Worm (Caenorhabditis elegans) whole organism, L4 larva: ENCODE results near the gene wdr-60.

Source experiments
- D1046.2 ChIP-seq: fragments of 200-800 bp; sonication (Bioruptor generic); IDR thresholded peaks from 2 replicates; pipeline ENCODE4 v1.3.6; 2022; ENCODE audit warnings: missing genetic modification characterization, missing compliant biosample characterization
- F26F4.8 ChIP-seq: fragments of 200-800 bp; sonication (Bioruptor generic); conservative IDR thresholded peaks from 2 replicates; pipeline ENCODE4 v1.3.6; 2022; ENCODE audit warnings: missing genetic modification characterization, missing compliant biosample characterization
- R02D3.7 ChIP-seq: fragments of 150-350 bp; sonication (generic microtip); optimal IDR thresholded peaks from 3 replicates; lab custom pipeline; 2014; ENCODE audit warnings: missing biosample characterization, missing genetic modification characterization
- T20F7.1 ChIP-seq: fragments of 200-800 bp; sonication (Bioruptor generic); optimal IDR thresholded peaks from 2 replicates; lab custom pipeline; 2018; ENCODE audit warnings: mild to moderate bottlenecking, missing genetic modification characterization, missing compliant biosample characterization
- T26A8.4 ChIP-seq: fragments of 200-800 bp; sonication (Bioruptor generic); IDR thresholded peaks from 2 replicates; pipeline ENCODE4 v1.3.6; 2022; ENCODE audit warnings: missing genetic modification characterization, missing compliant biosample characterization
- Y48G9A.11 ChIP-seq: fragments of 200-800 bp; sonication (Bioruptor generic); IDR thresholded peaks from 2 replicates; pipeline ENCODE4 v1.3.6; 2022; ENCODE audit warnings: missing genetic modification reagents, missing genetic modification characterization, missing compliant biosample characterization
- Y5F2A.4 ChIP-seq: fragments of 200-800 bp; sonication (Bioruptor generic); optimal IDR thresholded peaks from 2 replicates; lab custom pipeline; 2018; ENCODE audit warnings: mild to moderate bottlenecking, missing genetic modification characterization, missing compliant biosample characterization
- Y75B8A.6 ChIP-seq: fragments of 200-800 bp; sonication (Bioruptor generic); IDR thresholded peaks from 2 replicates; pipeline ENCODE4 v1.3.6; 2022; ENCODE audit warnings: missing genetic modification reagents, missing genetic modification characterization, missing compliant biosample characterization
- ZK337.2 ChIP-seq: fragments of 200-800 bp; sonication (Bioruptor generic); IDR thresholded peaks from 2 replicates; pipeline ENCODE4 v1.3.6; 2022; ENCODE audit warnings: missing genetic modification reagents, missing genetic modification characterization, missing compliant biosample characterization
- ZK546.5 ChIP-seq, 2 experiments: sonication (generic microtip); optimal IDR thresholded peaks; 2 replicates each; lab custom pipeline; 2017; ENCODE audit warnings: missing biosample characterization in 2 of 2, missing genetic modification characterization in 2 of 2
- arid-1 ChIP-seq: fragments of 200-800 bp; sonication (Bioruptor generic); conservative IDR thresholded peaks from 2 replicates; pipeline ENCODE4 v1.3.6; 2022; ENCODE audit warnings: missing genetic modification reagents, missing genetic modification characterization, missing compliant biosample characterization
- ceh-20 ChIP-seq: fragments of 200-800 bp; sonication (Bioruptor generic); IDR thresholded peaks from 2 replicates; pipeline ENCODE4 v1.3.6; 2022; ENCODE audit warnings: missing genetic modification reagents, missing genetic modification characterization, missing compliant biosample characterization
- ceh-28 ChIP-seq: fragments of 150-350 bp; optimal IDR thresholded peaks from 2 replicates; lab custom pipeline; 2014; ENCODE audit warnings: missing biosample characterization, missing genetic modification reagents, missing genetic modification characterization
- ceh-44 ChIP-seq: fragments of 200-800 bp; sonication (Bioruptor generic); IDR thresholded peaks from 2 replicates; pipeline ENCODE4 v1.3.6; 2022; ENCODE audit warnings: missing genetic modification reagents, missing genetic modification characterization, missing compliant biosample characterization
- ceh-62 ChIP-seq: sonication (generic microtip); optimal IDR thresholded peaks from 2 replicates; lab custom pipeline; 2017; ENCODE audit warnings: missing biosample characterization, missing genetic modification characterization
- ctbp-1 ChIP-seq: fragments of 200-800 bp; sonication (Bioruptor generic); IDR thresholded peaks from 2 replicates; pipeline ENCODE4 v1.3.6; 2022; ENCODE audit warnings: missing genetic modification reagents, missing genetic modification characterization, missing compliant biosample characterization
- daf-8 ChIP-seq: fragments of 200-800 bp; sonication (Bioruptor generic); IDR thresholded peaks from 2 replicates; pipeline ENCODE4 v1.3.6; 2022; ENCODE audit warnings: missing genetic modification characterization, missing compliant biosample characterization
- dmd-6 ChIP-seq: fragments of 200-800 bp; sonication (Bioruptor generic); IDR thresholded peaks from 2 replicates; pipeline ENCODE4 v1.3.6; 2022; ENCODE audit warnings: missing genetic modification reagents, missing genetic modification characterization, missing compliant biosample characterization
- dmd-8 ChIP-seq: fragments of 200-800 bp; sonication (Bioruptor generic); IDR thresholded peaks from 2 replicates; pipeline ENCODE4 v1.3.6; 2022; ENCODE audit warnings: missing genetic modification characterization, missing compliant biosample characterization
- egl-27 ChIP-seq: sonication (generic microtip); optimal IDR thresholded peaks from 3 replicates; lab custom pipeline; 2017; ENCODE audit warnings: missing biosample characterization, missing genetic modification reagents, missing genetic modification characterization
- fos-1 ChIP-seq: fragments of 150-350 bp; optimal IDR thresholded peaks from 2 replicates; lab custom pipeline; 2014; ENCODE audit warnings: missing biosample characterization, missing genetic modification characterization
- hif-1 ChIP-seq, 2 experiments: sonication (generic microtip); optimal IDR thresholded peaks; 2 replicates each; lab custom pipeline; 2016 to 2017; ENCODE audit warnings: missing compliant biosample characterization in 2 of 2, missing genetic modification characterization in 2 of 2, missing genetic modification reagents in 2 of 2, missing genotype in 2 of 2, mild to moderate bottlenecking in 1 of 2
- hlh-30 ChIP-seq: sonication (generic microtip); optimal IDR thresholded peaks from 2 replicates; lab custom pipeline; 2017; ENCODE audit warnings: antibody characterized with exemption, mild to moderate bottlenecking, missing genetic modification characterization, missing compliant biosample characterization; ENCODE audit not compliant: insufficient read depth
- jun-1 ChIP-seq: fragments of 150-350 bp; optimal IDR thresholded peaks from 2 replicates; lab custom pipeline; 2014; ENCODE audit warnings: missing biosample characterization, missing genetic modification reagents, missing genetic modification characterization
- lim-7 ChIP-seq: fragments of 200-800 bp; sonication (Bioruptor generic); IDR thresholded peaks from 2 replicates; pipeline ENCODE4 v1.3.6; 2022; ENCODE audit warnings: missing genetic modification characterization, missing compliant biosample characterization
- lin-1 ChIP-seq: fragments of 200-800 bp; sonication (Bioruptor generic); IDR thresholded peaks from 2 replicates; pipeline ENCODE4 v1.3.6; 2022; ENCODE audit warnings: missing genetic modification reagents, missing genetic modification characterization, missing compliant biosample characterization
- lin-13 ChIP-seq: fragments of 150-350 bp; optimal IDR thresholded peaks from 2 replicates; lab custom pipeline; 2014; ENCODE audit warnings: missing biosample characterization, missing genetic modification reagents, missing genetic modification characterization
- lin-15B ChIP-seq: fragments of 150-350 bp; sonication (generic microtip); optimal IDR thresholded peaks from 3 replicates; lab custom pipeline; 2014; ENCODE audit warnings: missing biosample characterization, missing genetic modification characterization
- lin-38 ChIP-seq: fragments of 200-800 bp; sonication (Bioruptor generic); IDR thresholded peaks from 2 replicates; pipeline ENCODE4 v1.3.6; 2022; ENCODE audit warnings: missing genetic modification reagents, missing genetic modification characterization, missing compliant biosample characterization
- lin-39 ChIP-seq: fragments of 150-350 bp; optimal IDR thresholded peaks from 2 replicates; lab custom pipeline; 2014; ENCODE audit warnings: missing biosample characterization, missing genetic modification reagents, missing genetic modification characterization
- mdl-1 ChIP-seq, 2 experiments: fragments of 150-350 bp in 1 of 2; sonication (generic microtip) in 1 of 2; optimal IDR thresholded peaks; 2 replicates each; lab custom pipeline; 2014 to 2017; ENCODE audit warnings: missing biosample characterization in 2 of 2, missing genetic modification characterization in 2 of 2
- mdt-29 ChIP-seq: fragments of 200-800 bp; sonication (Bioruptor generic); IDR thresholded peaks from 2 replicates; pipeline ENCODE4 v1.3.6; 2022; ENCODE audit warnings: missing genetic modification reagents, missing genetic modification characterization, missing compliant biosample characterization
- mxl-2 ChIP-seq: fragments of 200-800 bp; sonication (Bioruptor generic); conservative IDR thresholded peaks from 2 replicates; pipeline ENCODE4 v1.3.6; 2022; ENCODE audit warnings: missing genetic modification reagents, missing genetic modification characterization, missing compliant biosample characterization
- mxl-3 ChIP-seq: fragments of 200-800 bp; sonication (Bioruptor generic); optimal IDR thresholded peaks from 2 replicates; lab custom pipeline; 2018; ENCODE audit warnings: mild to moderate bottlenecking, missing genetic modification characterization, missing compliant biosample characterization
- nhr-102 ChIP-seq: sonication (generic microtip); optimal IDR thresholded peaks from 2 replicates; lab custom pipeline; 2016; ENCODE audit warnings: mild to moderate bottlenecking, missing genetic modification characterization, moderate library complexity, missing compliant biosample characterization
- nhr-11 ChIP-seq: fragments of 150-350 bp; optimal IDR thresholded peaks from 2 replicates; lab custom pipeline; 2014; ENCODE audit warnings: missing biosample characterization, missing genetic modification characterization
- nhr-237 ChIP-seq: sonication (generic microtip); optimal IDR thresholded peaks from 2 replicates; lab custom pipeline; 2017; ENCODE audit warnings: missing biosample characterization, missing genetic modification characterization
- nhr-25 ChIP-seq: sonication (generic microtip); optimal IDR thresholded peaks from 2 replicates; lab custom pipeline; 2017; ENCODE audit warnings: missing genetic modification characterization, mild to moderate bottlenecking, missing compliant biosample characterization, antibody characterized with exemption, moderate library complexity, borderline replicate concordance; ENCODE audit not compliant: insufficient read depth
- nhr-28 ChIP-seq: fragments of 150-350 bp; optimal IDR thresholded peaks from 2 replicates; lab custom pipeline; 2014; ENCODE audit warnings: missing biosample characterization, missing genetic modification characterization
- nhr-42 ChIP-seq: fragments of 200-800 bp; sonication (Bioruptor generic); IDR thresholded peaks from 2 replicates; pipeline ENCODE4 v1.3.6; 2022; ENCODE audit warnings: missing genetic modification characterization, missing compliant biosample characterization
- nhr-48 ChIP-seq: sonication (generic microtip); optimal IDR thresholded peaks from 2 replicates; lab custom pipeline; 2016; ENCODE audit warnings: mild to moderate bottlenecking, missing genetic modification characterization, missing compliant biosample characterization
- nhr-6 ChIP-seq: fragments of 150-350 bp; optimal IDR thresholded peaks from 2 replicates; lab custom pipeline; 2014; ENCODE audit warnings: missing biosample characterization, missing genetic modification characterization
- php-3 ChIP-seq: fragments of 200-800 bp; sonication (Bioruptor generic); IDR thresholded peaks from 2 replicates; pipeline ENCODE4 v1.3.6; 2022; ENCODE audit warnings: missing genetic modification reagents, missing genetic modification characterization, missing compliant biosample characterization
- pqm-1 ChIP-seq: sonication (generic microtip); optimal IDR thresholded peaks from 2 replicates; lab custom pipeline; 2017; ENCODE audit warnings: missing biosample characterization, missing genetic modification characterization
- saeg-2 ChIP-seq: fragments of 200-800 bp; sonication (Bioruptor generic); IDR thresholded peaks from 2 replicates; pipeline ENCODE4 v1.3.6; 2022; ENCODE audit warnings: missing genetic modification reagents, missing genetic modification characterization, missing compliant biosample characterization
- set-16 ChIP-seq: fragments of 200-800 bp; sonication (Bioruptor generic); IDR thresholded peaks from 2 replicates; pipeline ENCODE4 v1.3.6; 2022; ENCODE audit warnings: missing genetic modification reagents, missing genetic modification characterization, missing compliant biosample characterization
- skn-1 ChIP-seq: fragments of 150-350 bp; optimal IDR thresholded peaks from 2 replicates; lab custom pipeline; 2014; ENCODE audit warnings: missing biosample characterization, missing genetic modification characterization
- spr-1 ChIP-seq: sonication (generic microtip); optimal IDR thresholded peaks from 2 replicates; lab custom pipeline; 2016; ENCODE audit warnings: mild to moderate bottlenecking, missing genetic modification characterization, missing compliant biosample characterization
- unc-39 ChIP-seq: sonication (generic microtip); optimal IDR thresholded peaks from 2 replicates; lab custom pipeline; 2017; ENCODE audit warnings: missing biosample characterization, missing genetic modification characterization
- zfp-2 ChIP-seq: sonication (generic microtip); optimal IDR thresholded peaks from 2 replicates; lab custom pipeline; 2016; ENCODE audit warnings: mild to moderate bottlenecking, missing genetic modification characterization, missing compliant biosample characterization
- zfp-3 ChIP-seq: fragments of 200-800 bp; sonication (Bioruptor generic); conservative IDR thresholded peaks from 2 replicates; pipeline ENCODE4 v1.3.6; 2022; ENCODE audit warnings: missing genetic modification reagents, missing genetic modification characterization, missing compliant biosample characterization

wdr-60 gene

ce11 chrIII:5025136-5025629 lies 38.2 kb downstream of the wdr-60 start:
- no peak for TF ChIP-seq arid-1
- 0 out of 2 replicates have a peak, but pooled peaks have one; percentile 8 for TF ChIP-seq ctbp-1
- TF ChIP-seq fos-1 (tag; lab: Kevin White, UChicago) = no peak
- no peak for TF ChIP-seq F26F4.8
- TF ChIP-seq nhr-102 = peak; percentile 53
- peak; percentile 62 for TF ChIP-seq T20F7.1
- 0 out of 2 replicates have a peak, but pooled peaks have one; percentile 43 for TF ChIP-seq mdt-29 (GFP tag; lab: Robert Waterston, UW)
- TF ChIP-seq skn-1 (tag; lab: Kevin White, UChicago) = no peak
- TF ChIP-seq ceh-20 (GFP tag; lab: Robert Waterston, UW) = peak; percentile 20; the same call in 1 of the 2 replicates
- TF ChIP-seq D1046.2 (GFP tag; lab: Robert Waterston, UW) = no peak
- TF ChIP-seq ceh-28 (tag; lab: Kevin White, UChicago) = no peak
- TF ChIP-seq mxl-2 (GFP tag; lab: Robert Waterston, UW) = no peak
- peak; percentile 60 for TF ChIP-seq T26A8.4 (GFP tag; lab: Robert Waterston, UW)
- no peak for TF ChIP-seq nhr-11 (tag; lab: Kevin White, UChicago)
- TF ChIP-seq lin-15B = no peak
- TF ChIP-seq php-3 = 0 out of 2 replicates have a peak, but pooled peaks have one; percentile 11
- no peak for TF ChIP-seq set-16 (GFP tag; lab: Robert Waterston, UW)
- no peak for TF ChIP-seq nhr-6 (tag; lab: Kevin White, UChicago)
- no peak for TF ChIP-seq saeg-2
- TF ChIP-seq ceh-44 (GFP tag; lab: Robert Waterston, UW) = no peak
- TF ChIP-seq ZK546.5 (tag; optimal IDR thresholded peaks at IDR 0.05; lab: Kevin White, UChicago) = no peak
- no peak for TF ChIP-seq dmd-8 (GFP tag; lab: Robert Waterston, UW)
- no peak for TF ChIP-seq lin-39 (tag; lab: Kevin White, UChicago)
- peak in 1 of 2 experiments; percentile 43 for TF ChIP-seq hif-1 (tag; optimal IDR thresholded peaks at IDR 0.05; lab: Kevin White, UChicago)
- no peak for TF ChIP-seq nhr-48 (tag; lab: Kevin White, UChicago)
- TF ChIP-seq egl-27 (tag; lab: Kevin White, UChicago) = no peak
- TF ChIP-seq Y75B8A.6 (GFP tag; lab: Robert Waterston, UW) = peak; percentile 79; the same call in 1 of the 2 replicates
- no peak for TF ChIP-seq mdl-1 (tag; optimal IDR thresholded peaks at IDR 0.05; lab: Kevin White, UChicago)
- peak; percentile 17; the same call in 1 of the 2 replicates for TF ChIP-seq Y48G9A.11 (GFP tag; lab: Robert Waterston, UW)
- TF ChIP-seq nhr-28 = no peak
- TF ChIP-seq nhr-25 (tag; lab: Kevin White, UChicago) = no peak
- TF ChIP-seq unc-39 (tag; lab: Kevin White, UChicago) = no peak
- TF ChIP-seq lim-7 (GFP tag; lab: Robert Waterston, UW) = no peak
- TF ChIP-seq lin-38 = peak; percentile 55; the same call in 1 of the 2 replicates
- TF ChIP-seq lin-13 = no peak
- TF ChIP-seq mxl-3 (GFP tag; lab: Kevin White, UChicago) = no peak
- no peak for TF ChIP-seq hlh-30 (tag; lab: Kevin White, UChicago)
- TF ChIP-seq dmd-6 (GFP tag; lab: Robert Waterston, UW) = peak; percentile 49
- TF ChIP-seq pqm-1 = no peak
- TF ChIP-seq daf-8 (GFP tag; lab: Robert Waterston, UW) = no peak
- TF ChIP-seq spr-1 (tag; lab: Kevin White, UChicago) = peak; percentile 29
- no peak for TF ChIP-seq R02D3.7 (tag; lab: Kevin White, UChicago)
- peak; percentile 82 for TF ChIP-seq zfp-3 (GFP tag; lab: Robert Waterston, UW)
- no peak for TF ChIP-seq ceh-62 (tag; lab: Kevin White, UChicago)
- TF ChIP-seq jun-1 (tag; lab: Kevin White, UChicago) = peak; percentile 8
- TF ChIP-seq nhr-42 (GFP tag; lab: Robert Waterston, UW) = no peak
- 0 out of 2 replicates have a peak, but pooled peaks have one; percentile 18 for TF ChIP-seq lin-1 (GFP tag; lab: Robert Waterston, UW)
- no peak for TF ChIP-seq zfp-2 (tag; lab: Kevin White, UChicago)
- 0 out of 2 replicates have a peak, but pooled peaks have one; percentile 26 for TF ChIP-seq ZK337.2 (GFP tag; lab: Robert Waterston, UW)
- TF ChIP-seq Y5F2A.4 = no peak
- TF ChIP-seq nhr-237 (tag; lab: Kevin White, UChicago) = no peak
